Fruit fly (Drosophila melanogaster) whole organism, embryonic: ENCODE data around the gene zfh2.
A peak's percentile ranks its signal among the peaks of the same experiment; 100 is the strongest.

ENCODE experiments used
- Asciz ChIP-seq: fragments of 200-800 bp; sonication (Bioruptor generic); optimal IDR thresholded peaks from 2 replicates; lab custom pipeline; 2017; ENCODE audit warnings: missing biosample characterization, mild to moderate bottlenecking, missing genetic modification characterization, missing genetic modification reagents
- BEAF-32 ChIP-seq: fragments of 200-800 bp; sonication (Bioruptor generic); optimal IDR thresholded peaks from 3 replicates; lab custom pipeline; 2017; ENCODE audit warnings: missing biosample characterization, missing genetic modification characterization, mild to moderate bottlenecking, moderate library complexity, missing genetic modification reagents
- CG1024 ChIP-seq: fragments of 200-800 bp; sonication (Bioruptor generic); IDR thresholded peaks from 2 replicates; pipeline ENCODE4 v1.3.6; 2022; ENCODE audit warnings: missing biosample characterization, missing genetic modification characterization
- CG11723 ChIP-seq: fragments of 200-800 bp; sonication (Bioruptor generic); optimal IDR thresholded peaks from 2 replicates; lab custom pipeline; 2017; ENCODE audit warnings: missing biosample characterization, mild to moderate bottlenecking, missing genetic modification characterization
- CG12155 ChIP-seq: fragments of 200-800 bp; sonication (Bioruptor generic); optimal IDR thresholded peaks from 3 replicates; lab custom pipeline; 2016; ENCODE audit warnings: missing biosample characterization, missing genetic modification characterization
- CG12659 ChIP-seq: fragments of 200-800 bp; sonication (Bioruptor generic); optimal IDR thresholded peaks from 3 replicates; lab custom pipeline; 2017; ENCODE audit warnings: mild to moderate bottlenecking, missing biosample characterization, missing genetic modification reagents, missing genetic modification characterization
- CG13424 ChIP-seq: fragments of 200-800 bp; sonication (Bioruptor generic); optimal IDR thresholded peaks from 2 replicates; lab custom pipeline; 2019; ENCODE audit warnings: missing biosample characterization, mild to moderate bottlenecking, missing genetic modification characterization, moderate library complexity
- CG15269 ChIP-seq: fragments of 200-800 bp; sonication (Bioruptor generic); optimal IDR thresholded peaks from 2 replicates; lab custom pipeline; 2018; ENCODE audit warnings: missing biosample characterization, mild to moderate bottlenecking, missing genetic modification characterization, moderate library complexity
- CG15696 ChIP-seq: fragments of 200-800 bp; sonication (Bioruptor generic); optimal IDR thresholded peaks from 2 replicates; lab custom pipeline; 2019; ENCODE audit warnings: missing biosample characterization, mild to moderate bottlenecking, missing genetic modification characterization, moderate library complexity
- CG17802 ChIP-seq: fragments of 200-800 bp; sonication (Bioruptor generic); optimal IDR thresholded peaks from 2 replicates; lab custom pipeline; 2018; ENCODE audit warnings: missing biosample characterization, mild to moderate bottlenecking, missing genetic modification characterization, moderate library complexity
- CG18262 ChIP-seq: fragments of 200-800 bp; optimal IDR thresholded peaks from 3 replicates; lab custom pipeline; 2019; ENCODE audit warnings: missing biosample characterization, mild to moderate bottlenecking, missing genetic modification characterization, moderate library complexity
- CG30020 ChIP-seq: fragments of 200-800 bp; optimal IDR thresholded peaks from 2 replicates; lab custom pipeline; 2019; ENCODE audit warnings: missing biosample characterization, mild to moderate bottlenecking, missing genetic modification characterization, moderate library complexity
- CG3281 ChIP-seq: fragments of 200-800 bp; sonication (Bioruptor generic); optimal IDR thresholded peaks from 3 replicates; lab custom pipeline; 2017; ENCODE audit warnings: missing biosample characterization, mild to moderate bottlenecking, missing genetic modification characterization
- CG3995 ChIP-seq: fragments of 200-800 bp; sonication (Bioruptor generic); optimal IDR thresholded peaks from 3 replicates; lab custom pipeline; 2016; ENCODE audit warnings: missing biosample characterization, missing genetic modification characterization
- CG4282 ChIP-seq: fragments of 200-800 bp; sonication (Bioruptor generic); optimal IDR thresholded peaks from 2 replicates; lab custom pipeline; 2016; ENCODE audit warnings: missing biosample characterization, missing genetic modification characterization
- CG4617 ChIP-seq: fragments of 200-800 bp; sonication (Bioruptor generic); optimal IDR thresholded peaks from 3 replicates; lab custom pipeline; 2016; ENCODE audit warnings: missing biosample characterization, missing genetic modification characterization, borderline replicate concordance
- CG4707 ChIP-seq: fragments of 200-800 bp; sonication (Bioruptor generic); optimal IDR thresholded peaks from 2 replicates; lab custom pipeline; 2018; ENCODE audit warnings: missing biosample characterization, mild to moderate bottlenecking, missing genetic modification characterization, moderate library complexity
- CG5953 ChIP-seq: fragments of 200-800 bp; sonication (Bioruptor generic); IDR thresholded peaks from 2 replicates; pipeline ENCODE4 v1.3.6; 2022; ENCODE audit warnings: missing biosample characterization, missing genetic modification characterization
- CG7372 ChIP-seq: fragments of 200-800 bp; sonication (Bioruptor generic); IDR thresholded peaks from 2 replicates; pipeline ENCODE4 v1.3.6; 2022; ENCODE audit warnings: missing biosample characterization, missing genetic modification characterization
- CG8944 ChIP-seq: fragments of 200-800 bp; sonication (Bioruptor generic); optimal IDR thresholded peaks from 3 replicates; lab custom pipeline; 2016; ENCODE audit warnings: missing biosample characterization, missing genetic modification characterization
- D19A ChIP-seq: fragments of 200-800 bp; optimal IDR thresholded peaks from 3 replicates; lab custom pipeline; 2019; ENCODE audit warnings: missing biosample characterization, mild to moderate bottlenecking, missing genetic modification characterization, moderate library complexity
- Eip74EF ChIP-seq, 2 experiments: fragments of 200-800 bp in 1 of 2; fragments of >200 bp in 1 of 2; sonication (Bioruptor generic) in 1 of 2; optimal IDR thresholded peaks; 2 replicates each; lab custom pipeline; 2017 to 2019; ENCODE audit warnings: missing biosample characterization in 2 of 2, missing genetic modification characterization in 2 of 2, mild to moderate bottlenecking in 1 of 2, moderate library complexity in 1 of 2
- Elba2 ChIP-seq: fragments of 200-800 bp; sonication (Bioruptor generic); optimal IDR thresholded peaks from 3 replicates; lab custom pipeline; 2016; ENCODE audit warnings: missing biosample characterization, missing genetic modification characterization
- HmgZ ChIP-seq: fragments of 200-800 bp; sonication (Bioruptor generic); optimal IDR thresholded peaks from 2 replicates; lab custom pipeline; 2018; ENCODE audit warnings: missing biosample characterization, mild to moderate bottlenecking, missing genetic modification characterization
- NC2α ChIP-seq: fragments of 200-800 bp; sonication (Bioruptor generic); optimal IDR thresholded peaks from 2 replicates; lab custom pipeline; 2016; ENCODE audit warnings: missing biosample characterization, missing genetic modification characterization
- PHDP ChIP-seq: fragments of 200-800 bp; sonication (Bioruptor generic); optimal IDR thresholded peaks from 3 replicates; lab custom pipeline; 2018; ENCODE audit warnings: missing biosample characterization, mild to moderate bottlenecking, missing genetic modification characterization, moderate library complexity
- Pdp1 ChIP-seq, 2 experiments: fragments of 200-800 bp; sonication (Bioruptor generic); optimal IDR thresholded peaks; 3 replicates each; lab custom pipeline; 2016; ENCODE audit warnings: missing biosample characterization in 2 of 2, missing genetic modification characterization in 2 of 2, mild to moderate bottlenecking in 1 of 2, moderate library complexity in 1 of 2
- Sry-β ChIP-seq: fragments of 200-800 bp; sonication (Bioruptor generic); optimal IDR thresholded peaks from 2 replicates; lab custom pipeline; 2018; ENCODE audit warnings: missing biosample characterization, mild to moderate bottlenecking, missing genetic modification characterization, moderate library complexity
- Sry-δ ChIP-seq: fragments of 200-800 bp; sonication (Bioruptor generic); optimal IDR thresholded peaks from 2 replicates; lab custom pipeline; 2016; ENCODE audit warnings: missing biosample characterization, missing genetic modification characterization
- Taf1 ChIP-seq: fragments of 200-800 bp; sonication (Bioruptor generic); IDR thresholded peaks from 2 replicates; pipeline ENCODE4 v1.3.6; 2022; ENCODE audit warnings: missing biosample characterization, missing genetic modification characterization
- YL-1 ChIP-seq: fragments of 200-800 bp; sonication (Bioruptor generic); optimal IDR thresholded peaks from 3 replicates; lab custom pipeline; 2017; ENCODE audit warnings: missing biosample characterization, mild to moderate bottlenecking, missing genetic modification characterization
- ase ChIP-seq: fragments of 200-800 bp; sonication (Bioruptor generic); IDR thresholded peaks from 3 replicates; pipeline ENCODE4 v1.3.6; 2022; ENCODE audit warnings: missing biosample characterization, missing genetic modification characterization
- bbx ChIP-seq: fragments of 200-800 bp; sonication (Bioruptor generic); IDR thresholded peaks from 2 replicates; pipeline ENCODE4 v1.3.6; 2022; ENCODE audit warnings: missing biosample characterization, missing genetic modification characterization; ENCODE audit not compliant: partially characterized antibody
- croc ChIP-seq: fragments of 200-800 bp; sonication (Bioruptor generic); conservative IDR thresholded peaks from 3 replicates; pipeline ENCODE4 v1.3.6; 2022; ENCODE audit warnings: missing biosample characterization, missing genetic modification characterization
- crol ChIP-seq: fragments of 200-800 bp; sonication (Bioruptor generic); IDR thresholded peaks from 2 replicates; pipeline ENCODE4 v1.3.6; 2022; ENCODE audit warnings: missing biosample characterization, missing genetic modification characterization
- dmrt11E ChIP-seq: fragments of 200-800 bp; sonication (Bioruptor generic); optimal IDR thresholded peaks from 3 replicates; lab custom pipeline; 2018; ENCODE audit warnings: missing biosample characterization, mild to moderate bottlenecking, missing genetic modification characterization, moderate library complexity
- gcm2 ChIP-seq: fragments of 200-800 bp; sonication (Bioruptor generic); optimal IDR thresholded peaks from 2 replicates; lab custom pipeline; 2016; ENCODE audit warnings: missing biosample characterization, missing genetic modification characterization
- gt ChIP-seq: fragments of 200-800 bp; sonication (Bioruptor generic); IDR thresholded peaks from 2 replicates; pipeline ENCODE4 v1.3.6; 2022; ENCODE audit warnings: missing biosample characterization, missing genetic modification characterization
- ind ChIP-seq: fragments of 200-800 bp; sonication (Bioruptor generic); optimal IDR thresholded peaks from 3 replicates; lab custom pipeline; 2016; ENCODE audit warnings: missing biosample characterization, missing genetic modification characterization
- pzg ChIP-seq: fragments of 200-800 bp; sonication (Bioruptor generic); optimal IDR thresholded peaks from 3 replicates; lab custom pipeline; 2018; ENCODE audit warnings: missing biosample characterization, mild to moderate bottlenecking, missing genetic modification characterization, moderate library complexity
- ranshi ChIP-seq: fragments of 200-800 bp; sonication (Bioruptor generic); IDR thresholded peaks from 2 replicates; pipeline ENCODE4 v1.3.6; 2022; ENCODE audit warnings: missing biosample characterization, missing genetic modification characterization
- repo ChIP-seq: fragments of 200-800 bp; sonication (Bioruptor generic); optimal IDR thresholded peaks from 2 replicates; lab custom pipeline; 2016; ENCODE audit warnings: missing biosample characterization, missing genetic modification characterization
- row ChIP-seq: fragments of 200-800 bp; sonication (Bioruptor generic); IDR thresholded peaks from 3 replicates; pipeline ENCODE4 v1.3.6; 2022; ENCODE audit warnings: missing biosample characterization, missing genetic modification characterization
- sens ChIP-seq: fragments of 200-800 bp; sonication (Bioruptor generic); peaks from one replicate; lab custom pipeline; 2016; ENCODE audit warnings: missing biosample characterization, missing genetic modification characterization
- sqz ChIP-seq: fragments of 200-800 bp; sonication (Bioruptor generic); optimal IDR thresholded peaks from 3 replicates; lab custom pipeline; 2018; ENCODE audit warnings: missing biosample characterization, mild to moderate bottlenecking, missing genetic modification characterization
- ssp ChIP-seq: fragments of 200-800 bp; sonication (Bioruptor generic); IDR thresholded peaks from 2 replicates; pipeline ENCODE4 v1.3.6; 2022; ENCODE audit warnings: missing biosample characterization, missing genetic modification characterization
- trem ChIP-seq: fragments of 200-800 bp; optimal IDR thresholded peaks from 3 replicates; lab custom pipeline; 2019; ENCODE audit warnings: missing biosample characterization, mild to moderate bottlenecking, missing genetic modification characterization, moderate library complexity

Gene zfh2

DNA sequence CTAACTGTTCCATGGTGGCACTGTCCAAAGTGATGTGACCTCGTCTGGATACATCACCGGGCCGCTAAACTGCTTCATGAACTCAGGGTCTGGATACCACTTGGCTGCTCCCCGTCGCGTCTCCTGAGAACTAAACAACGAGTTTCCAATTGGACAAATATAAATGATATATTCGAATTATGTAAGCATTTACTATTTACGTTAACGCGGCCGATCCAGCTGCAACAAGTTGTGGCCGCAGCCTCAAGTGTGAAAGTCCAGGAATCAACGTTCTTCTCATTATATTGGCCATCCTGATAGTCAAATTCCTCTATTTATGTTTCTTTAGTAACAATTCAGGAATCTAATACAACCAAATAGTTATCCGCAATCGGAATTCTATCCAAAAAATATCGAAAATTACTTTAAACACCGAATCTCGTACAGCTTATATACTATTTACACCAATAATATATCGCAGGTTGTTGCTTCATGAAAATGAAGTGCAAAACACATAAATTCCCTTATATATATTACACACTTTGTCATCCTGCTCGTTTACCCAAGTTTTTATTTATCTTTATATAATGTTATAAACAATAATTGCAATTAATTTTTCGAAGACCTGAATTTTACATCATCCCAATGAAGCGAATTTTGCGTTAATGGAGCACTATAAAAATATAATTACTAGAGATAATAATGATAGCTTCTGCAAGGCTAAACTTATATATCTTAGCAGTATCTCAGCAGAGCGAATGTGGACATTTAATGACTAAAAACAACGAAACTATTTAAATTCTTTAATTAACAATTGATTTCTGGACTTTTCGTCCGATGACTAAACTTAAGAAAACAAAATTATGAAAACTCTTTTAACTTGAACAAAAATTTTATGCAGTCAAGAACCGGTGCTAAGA is 69.0 kb downstream of the zfh2 start (continued):
- TF ChIP-seq CG3995: peak; percentile 15
- TF ChIP-seq CG4282: no peak
- TF ChIP-seq CG15269 (tag; lab: Kevin White, UChicago): no peak
- TF ChIP-seq CG17802: peak; percentile 98
- peak in 1 of 2 experiments; percentile 77 for TF ChIP-seq Eip74EF (GFP tag; optimal IDR thresholded peaks at IDR 0.05; lab: Kevin White, UChicago)
- TF ChIP-seq row (GFP tag; lab: Robert Waterston, UW): peak; percentile 80; the same call in 2 of the 3 replicates
- peak; percentile 98 for TF ChIP-seq CG1024 (GFP tag; lab: Robert Waterston, UW)
- peak; percentile 37 for TF ChIP-seq YL-1 (GFP tag; lab: Kevin White, UChicago)
- no peak for TF ChIP-seq crol (GFP tag; lab: Robert Waterston, UW)
- TF ChIP-seq sens (GFP tag; lab: Kevin White, UChicago): peak; percentile 69
- peak; percentile 38 for TF ChIP-seq trem (tag; lab: Kevin White, UChicago)
- TF ChIP-seq ase (GFP tag; lab: Robert Waterston, UW): no peak
- peak; percentile 98 for TF ChIP-seq CG30020 (tag; lab: Kevin White, UChicago)
- peak; percentile 5 for TF ChIP-seq D19A (tag; lab: Kevin White, UChicago)
- TF ChIP-seq CG15696 (tag; lab: Kevin White, UChicago): peak; percentile 3
- no peak for TF ChIP-seq CG5953
- TF ChIP-seq CG4707: no peak
- TF ChIP-seq repo (GFP tag; lab: Kevin White, UChicago): no peak
- TF ChIP-seq Pdp1 (GFP tag; optimal IDR thresholded peaks at IDR 0.05; lab: Kevin White, UChicago): peak in 1 of 2 experiments; percentile 95
- TF ChIP-seq CG11723: peak; percentile 72
- TF ChIP-seq ranshi: no peak
- peak; percentile 1 for TF ChIP-seq ind (GFP tag; lab: Kevin White, UChicago)
- peak; percentile 45 for TF ChIP-seq pzg
- peak; percentile 76 for TF ChIP-seq Elba2
- peak; percentile 47 for TF ChIP-seq dmrt11E (tag; lab: Kevin White, UChicago)
- TF ChIP-seq ssp: peak; percentile 99
- no peak for TF ChIP-seq sqz (GFP tag; lab: Kevin White, UChicago)
- TF ChIP-seq, all 482 proteins: peak for 39

DNA sequence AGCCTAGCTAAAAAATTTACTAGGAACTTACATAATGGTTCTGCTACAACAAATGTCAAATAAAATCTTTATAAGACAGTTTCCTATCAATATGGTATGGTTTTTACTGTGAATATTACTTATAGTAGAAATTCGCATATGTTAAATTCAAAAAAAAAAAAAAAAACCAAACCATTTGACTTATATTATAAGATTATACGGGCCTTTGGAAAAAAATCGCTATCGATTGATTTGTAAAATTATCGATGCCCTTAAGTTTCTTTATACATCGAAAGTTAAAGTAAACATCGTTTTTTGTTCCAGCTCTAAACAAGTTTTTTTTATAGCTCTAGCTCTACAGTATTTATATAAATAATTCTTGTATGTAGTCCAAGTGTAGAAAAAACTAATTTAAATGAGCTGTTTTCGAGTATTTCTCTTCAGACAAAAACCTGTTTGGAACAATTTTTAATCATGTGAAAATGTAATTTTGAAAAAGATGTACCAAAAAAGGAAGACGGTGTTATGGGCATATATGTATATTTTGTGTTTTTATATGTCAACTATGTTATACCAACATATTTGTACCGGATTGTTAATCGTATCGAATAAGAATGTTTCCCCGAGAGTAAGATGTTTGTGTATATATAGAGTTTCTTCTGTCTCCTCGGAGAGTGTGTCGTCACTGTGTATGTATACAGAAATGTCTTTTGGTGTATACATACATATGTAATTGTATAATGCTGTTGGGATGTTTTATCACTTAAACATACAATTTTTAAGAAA is 70.1 kb downstream of the zfh2 start, which contains the start of the genes ND-49 and Ephrin:
Gene ND-49, minus strand, starts transcription at position 51 of the 765 bp plus-strand sequence.
Gene Ephrin, plus strand, starts transcription at position 252 of the 765 bp plus-strand sequence.
- TF ChIP-seq Asciz (GFP tag; lab: Kevin White, UChicago) (peak; percentile 5), NC2α (GFP tag; lab: Kevin White, UChicago) (no peak), CG13424 (tag; lab: Kevin White, UChicago) (no peak), Taf1 (GFP tag; lab: Robert Waterston, UW) (no peak), CG8944 (GFP tag; lab: Kevin White, UChicago) (no peak), gcm2 (no peak), croc (GFP tag; lab: Robert Waterston, UW) (no peak), sens (GFP tag; lab: Kevin White, UChicago) (peak; percentile 75), HmgZ (tag; lab: Kevin White, UChicago) (no peak), sqz (GFP tag; lab: Kevin White, UChicago) (peak; percentile 75), Sry-δ (GFP tag; lab: Kevin White, UChicago) (peak; percentile 46), Sry-β (GFP tag; lab: Kevin White, UChicago) (no peak), crol (GFP tag; lab: Robert Waterston, UW) (no peak), CG4617 (GFP tag; lab: Kevin White, UChicago) (peak; percentile 67), CG18262 (tag; lab: Kevin White, UChicago) (peak; percentile 3), PHDP (no peak), CG12659 (peak; percentile 55), gt (GFP tag; lab: Robert Waterston, UW) (no peak), CG7372 (GFP tag; lab: Robert Waterston, UW) (no peak), CG12155 (no peak), BEAF-32 (GFP tag; lab: Kevin White, UChicago) (peak; percentile 58), CG3281 (GFP tag; lab: Kevin White, UChicago) (no peak), bbx (GFP tag; lab: Robert Waterston, UW) (no peak; the same call in 1 of the 2 replicates)
